Worm (Caenorhabditis elegans) whole organism, midembryonic: ENCODE data around the gene cyp-42A1.

Experiments
- T22C8.4 ChIP-seq: fragments of 200-800 bp; sonication (Bioruptor generic); IDR thresholded peaks from 2 replicates; pipeline ENCODE4 v1.3.6; 2022; ENCODE audit warnings: missing genetic modification characterization, missing compliant biosample characterization
- cog-1 ChIP-seq: sonication (generic microtip); optimal IDR thresholded peaks from 2 replicates; lab custom pipeline; 2016; ENCODE audit warnings: missing genetic modification characterization, missing compliant biosample characterization
- flt-1 ChIP-seq: fragments of 200-800 bp; sonication (Bioruptor generic); IDR thresholded peaks from 2 replicates; pipeline ENCODE4 v1.3.6; 2022; ENCODE audit warnings: missing genetic modification characterization, missing compliant biosample characterization
- klf-2 ChIP-seq: fragments of 200-800 bp; sonication (Bioruptor generic); conservative IDR thresholded peaks from 2 replicates; pipeline ENCODE4 v1.3.6; 2022; ENCODE audit warnings: missing genetic modification reagents, missing genetic modification characterization, missing compliant biosample characterization
- med-1 ChIP-seq: sonication (generic microtip); optimal IDR thresholded peaks from 2 replicates; lab custom pipeline; 2017; ENCODE audit warnings: missing genetic modification characterization, mild to moderate bottlenecking, missing compliant biosample characterization, antibody characterized with exemption, missing genetic modification reagents; ENCODE audit not compliant: insufficient read depth
- ref-1 ChIP-seq: fragments of 200-800 bp; sonication (Bioruptor generic); conservative IDR thresholded peaks from 2 replicates; pipeline ENCODE4 v1.3.6; 2022; ENCODE audit warnings: missing genetic modification reagents, missing genetic modification characterization, missing compliant biosample characterization
- tab-1 ChIP-seq: fragments of 200-800 bp; sonication (Bioruptor generic); IDR thresholded peaks from 2 replicates; pipeline ENCODE4 v1.3.6; 2022; ENCODE audit warnings: missing genetic modification characterization, missing compliant biosample characterization
- ztf-23 ChIP-seq: fragments of 200-800 bp; sonication (Bioruptor generic); IDR thresholded peaks from 2 replicates; pipeline ENCODE4 v1.3.6; 2022; ENCODE audit warnings: missing genetic modification reagents, missing genetic modification characterization, missing compliant biosample characterization
- ztf-29 ChIP-seq: fragments of 200-800 bp; sonication (Bioruptor generic); IDR thresholded peaks from 2 replicates; pipeline ENCODE4 v1.3.6; 2022; ENCODE audit warnings: missing genetic modification reagents, missing genetic modification characterization, missing compliant biosample characterization

The cyp-42A1 gene

DNA sequence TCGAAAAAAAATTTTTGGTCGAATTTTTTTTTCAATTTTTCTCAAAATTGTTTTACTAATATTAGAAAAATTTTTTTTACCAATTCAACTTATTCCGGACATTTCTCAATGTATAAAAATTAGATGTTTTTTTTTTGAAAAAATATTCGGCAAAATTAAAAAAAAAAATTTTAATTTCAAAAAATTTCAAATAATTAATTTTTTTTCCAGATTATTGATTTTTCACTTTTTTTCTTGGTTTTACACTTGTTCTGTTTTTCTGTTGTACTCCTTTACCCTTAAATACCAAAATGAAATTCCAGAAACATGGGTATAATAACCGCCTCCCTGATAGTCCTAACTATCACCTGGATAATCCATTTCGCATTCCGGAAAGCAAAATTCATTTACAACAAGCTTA lies at the start of gene cyp-42A1:
cyp-42A1 (plus strand) TSS at position 301 of the 400 bp plus-strand sequence.
- TF ChIP-seq tab-1 (GFP tag; lab: Robert Waterston, UW) (no peak), ztf-29 (GFP tag; lab: Robert Waterston, UW) (no peak), ztf-23 (GFP tag; lab: Robert Waterston, UW) (no peak), flt-1 (GFP tag; lab: Robert Waterston, UW) (no peak), klf-2 (GFP tag; lab: Robert Waterston, UW) (no peak), med-1 (GFP tag; lab: Kevin White, UChicago) (no peak), T22C8.4 (GFP tag; lab: Robert Waterston, UW) (no peak), ref-1 (GFP tag; lab: Robert Waterston, UW) (no peak), cog-1 (tag; lab: Kevin White, UChicago) (no peak)

DNA sequence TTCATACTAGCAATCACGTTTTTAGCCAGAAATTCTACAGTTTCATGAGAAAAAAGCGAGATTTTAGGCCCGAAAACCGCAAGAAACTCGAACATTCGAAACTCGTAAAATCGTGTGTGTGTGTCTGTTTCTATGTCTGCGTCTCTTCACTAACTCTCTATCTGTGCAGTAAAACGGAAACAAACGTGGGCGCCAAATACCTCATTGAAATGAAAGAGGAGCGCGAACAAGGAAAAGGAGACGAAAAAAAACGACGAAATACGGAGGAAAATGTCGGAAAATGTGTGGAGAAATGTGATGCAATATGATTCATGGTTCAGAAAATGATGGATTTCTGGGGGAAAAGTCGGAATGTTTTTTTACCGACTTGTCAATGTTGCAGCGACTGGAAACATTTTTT lies 43.3 kb upstream of the cyp-42A1 start:
- TF ChIP-seq ztf-29 (GFP tag; lab: Robert Waterston, UW) (no peak), flt-1 (GFP tag; lab: Robert Waterston, UW) (no peak), T22C8.4 (GFP tag; lab: Robert Waterston, UW) (no peak), cog-1 (tag; lab: Kevin White, UChicago) (no peak)

ce11 chrV:18870955-18871354 lies 40.9 kb upstream of the cyp-42A1 start:
- TF ChIP-seq cog-1 (tag; lab: Kevin White, UChicago) (no peak), klf-2 (GFP tag; lab: Robert Waterston, UW) (no peak)

DNA sequence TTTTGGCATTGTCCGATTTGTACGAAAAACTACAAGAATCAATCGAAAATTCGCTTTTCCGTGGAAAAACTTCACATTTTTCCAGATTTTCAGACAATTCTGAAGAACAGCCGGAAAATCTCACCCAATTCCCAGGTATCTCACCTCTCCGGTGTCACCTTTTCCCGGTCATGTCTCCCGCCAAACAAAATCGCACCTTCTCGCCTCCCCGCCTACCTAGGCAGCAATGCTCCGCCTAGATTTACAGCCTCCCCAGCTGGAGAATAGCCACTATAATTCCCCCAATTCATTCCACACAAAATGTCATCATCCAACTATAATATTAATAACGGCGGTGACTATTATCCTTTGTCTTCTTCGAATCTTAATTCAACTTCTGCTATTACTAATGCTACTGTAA lies 38.0 kb upstream of the cyp-42A1 start, which contains the start of gene ceh-51:
ceh-51 (plus strand) TSS at position 301 of the 400 bp plus-strand sequence.
- TF ChIP-seq tab-1 (GFP tag; lab: Robert Waterston, UW) (no peak), T22C8.4 (GFP tag; lab: Robert Waterston, UW) (no peak), klf-2 (GFP tag; lab: Robert Waterston, UW) (no peak), flt-1 (GFP tag; lab: Robert Waterston, UW) (no peak), cog-1 (tag; lab: Kevin White, UChicago) (no peak), ref-1 (GFP tag; lab: Robert Waterston, UW) (no peak), ztf-29 (GFP tag; lab: Robert Waterston, UW) (no peak), ztf-23 (GFP tag; lab: Robert Waterston, UW) (no peak), med-1 (GFP tag; lab: Kevin White, UChicago) (no peak)

DNA sequence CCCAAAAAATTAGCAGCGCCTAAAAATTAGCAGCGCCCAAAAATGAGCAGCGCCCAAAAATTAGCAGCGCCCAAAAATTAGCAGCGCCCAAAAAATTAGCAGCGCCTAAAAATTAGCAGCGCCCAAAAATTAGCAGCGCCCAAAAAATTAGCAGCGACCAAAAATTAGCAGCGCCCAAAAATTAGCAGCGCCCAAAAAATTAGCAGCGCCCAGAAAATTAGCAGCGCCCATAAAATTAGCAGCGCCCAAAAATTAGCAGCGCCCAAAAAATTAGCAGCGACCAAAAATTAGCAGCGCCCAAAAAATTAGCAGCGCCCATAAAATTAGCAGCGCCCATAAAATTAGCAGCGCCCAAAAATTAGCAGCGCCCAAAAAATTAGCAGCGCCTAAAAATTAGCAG lies 28.8 kb upstream of the cyp-42A1 start:
- TF ChIP-seq tab-1 (GFP tag; lab: Robert Waterston, UW) (0 out of 2 replicates have a peak, but pooled peaks have one; percentile 55), ztf-23 (GFP tag; lab: Robert Waterston, UW) (peak; percentile 72), klf-2 (GFP tag; lab: Robert Waterston, UW) (0 out of 2 replicates have a peak, but pooled peaks have one; percentile 31)

DNA sequence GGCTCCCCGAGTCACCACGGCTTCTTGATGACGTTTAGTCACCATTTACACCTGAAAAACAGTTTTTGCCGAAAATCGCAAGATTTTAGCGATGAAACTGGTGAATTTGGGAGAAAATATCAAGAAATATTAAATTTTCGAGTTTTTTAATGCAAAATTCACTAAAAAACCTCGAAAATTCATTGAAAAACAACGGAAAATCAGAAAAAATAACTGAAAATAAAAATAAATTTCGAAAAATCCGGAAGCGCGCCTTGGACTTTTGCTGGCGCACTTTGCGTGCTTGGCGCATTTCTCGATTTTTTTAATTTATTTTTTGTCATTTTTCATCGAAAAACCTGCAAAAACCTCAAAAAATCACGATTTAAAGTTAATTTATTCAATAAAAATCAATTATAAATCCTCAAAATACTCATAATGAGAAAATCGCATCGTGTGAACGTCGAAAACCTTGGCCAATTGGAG lies 16.9 kb upstream of the cyp-42A1 start, which contains the start of gene emb-4:
emb-4 (minus strand) TSS at position 51 of the 465 bp plus-strand sequence.
- TF ChIP-seq ztf-23 (GFP tag; lab: Robert Waterston, UW) = no peak

ce11 chrV:18900437-18900836 lies 11.4 kb upstream of the cyp-42A1 start, which contains the start of gene nhr-243:
Gene nhr-243, minus strand, starts transcription at chrV:18900537.
- TF ChIP-seq med-1 (GFP tag; lab: Kevin White, UChicago) = no peak
- no peak for TF ChIP-seq cog-1 (tag; lab: Kevin White, UChicago)
- TF ChIP-seq ztf-29 (GFP tag; lab: Robert Waterston, UW) = no peak
- TF ChIP-seq tab-1 (GFP tag; lab: Robert Waterston, UW) = no peak
- no peak for TF ChIP-seq ztf-23 (GFP tag; lab: Robert Waterston, UW)
- TF ChIP-seq klf-2 (GFP tag; lab: Robert Waterston, UW) = no peak
- no peak for TF ChIP-seq flt-1 (GFP tag; lab: Robert Waterston, UW)
- no peak for TF ChIP-seq T22C8.4 (GFP tag; lab: Robert Waterston, UW)
- TF ChIP-seq ref-1 (GFP tag; lab: Robert Waterston, UW) = no peak

- TF ChIP-seq tab-1 (GFP tag; lab: Robert Waterston, UW) = no peak
- TF ChIP-seq ztf-23 (GFP tag; lab: Robert Waterston, UW) = no peak
- no peak for TF ChIP-seq ztf-29 (GFP tag; lab: Robert Waterston, UW)
- no peak for TF ChIP-seq med-1 (GFP tag; lab: Kevin White, UChicago)
- TF ChIP-seq flt-1 (GFP tag; lab: Robert Waterston, UW) = no peak
- no peak for TF ChIP-seq cog-1 (tag; lab: Kevin White, UChicago)
- TF ChIP-seq T22C8.4 (GFP tag; lab: Robert Waterston, UW) = no peak
- TF ChIP-seq klf-2 (GFP tag; lab: Robert Waterston, UW) = no peak
Observed at ce11 chrV:18901530-18901929, 10.3 kb upstream of the cyp-42A1 start.

DNA sequence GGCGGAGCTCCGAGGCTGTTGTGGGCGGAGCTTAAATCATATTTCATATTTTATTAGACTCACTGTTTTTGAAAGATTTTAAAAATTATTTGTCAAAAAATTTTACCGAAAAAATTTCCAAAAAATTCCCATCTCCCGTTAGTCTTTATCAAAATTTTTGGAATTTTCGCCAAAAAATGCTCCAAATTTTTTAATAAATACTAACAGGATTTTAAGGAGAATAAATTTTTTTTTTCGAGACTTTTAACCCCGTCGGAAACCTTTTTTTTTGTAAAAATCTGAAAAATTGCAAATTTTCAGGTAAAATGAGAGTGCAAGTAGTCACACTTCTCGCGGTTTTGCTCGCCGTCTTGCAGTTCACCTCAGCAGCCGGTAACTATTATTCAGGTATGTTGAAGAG lies 8.4 kb upstream of the cyp-42A1 start, which contains the start of gene mihp-2:
mihp-2 (plus strand) TSS at position 301 of the 400 bp plus-strand sequence.
- TF ChIP-seq flt-1 (GFP tag; lab: Robert Waterston, UW) (no peak), ztf-29 (GFP tag; lab: Robert Waterston, UW) (no peak), ztf-23 (GFP tag; lab: Robert Waterston, UW) (no peak), ref-1 (GFP tag; lab: Robert Waterston, UW) (no peak), cog-1 (tag; lab: Kevin White, UChicago) (no peak), klf-2 (GFP tag; lab: Robert Waterston, UW) (no peak), med-1 (GFP tag; lab: Kevin White, UChicago) (no peak), tab-1 (GFP tag; lab: Robert Waterston, UW) (no peak), T22C8.4 (GFP tag; lab: Robert Waterston, UW) (no peak)

- no peak for TF ChIP-seq ztf-23 (GFP tag; lab: Robert Waterston, UW)
- TF ChIP-seq klf-2 (GFP tag; lab: Robert Waterston, UW) = no peak
- no peak for TF ChIP-seq ref-1 (GFP tag; lab: Robert Waterston, UW)
- no peak for TF ChIP-seq T22C8.4 (GFP tag; lab: Robert Waterston, UW)
Observed at ce11 chrV:18907519-18907918, 4.3 kb upstream of the cyp-42A1 start.
